Worm (Caenorhabditis elegans) whole organism, L4/young adult: ENCODE results near the gene unc-119.

ENCODE experiments used
- W03F9.2 ChIP-seq: fragments of 150-350 bp; optimal IDR thresholded peaks from 2 replicates; lab custom pipeline; 2014; ENCODE audit warnings: missing biosample characterization, missing genetic modification characterization
- dao-5 ChIP-seq: sonication (generic microtip); optimal IDR thresholded peaks from 2 replicates; lab custom pipeline; 2016; ENCODE audit warnings: missing genotype, missing genetic modification characterization, moderate library complexity, missing compliant biosample characterization
- him-1 ChIP-seq: sonication (generic microtip); optimal IDR thresholded peaks from 2 replicates; lab custom pipeline; 2016; ENCODE audit warnings: missing genotype, missing genetic modification reagents, missing genetic modification characterization, missing compliant biosample characterization

DNA sequence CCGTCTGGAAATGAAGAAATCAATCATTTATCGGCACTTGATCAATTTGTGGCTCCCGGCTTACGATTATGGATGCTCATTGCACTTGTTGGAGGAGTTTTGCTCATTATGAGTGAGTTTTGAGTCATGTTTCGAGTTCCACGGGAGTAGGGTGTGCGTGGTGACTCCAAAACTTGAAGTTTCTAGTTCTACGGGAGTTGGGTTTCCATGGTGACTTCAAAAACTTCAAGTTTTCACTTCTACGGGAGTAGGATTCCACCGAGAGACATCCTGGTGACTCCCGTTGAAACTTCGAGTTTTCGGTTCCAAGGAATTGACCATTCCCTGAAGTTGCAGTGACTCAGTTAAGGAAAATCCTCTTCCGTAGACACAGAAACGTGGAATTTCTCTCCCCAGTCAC, 45.6 kb upstream of the unc-119 start:
- no peak for TF ChIP-seq him-1 (tag; lab: Kevin White, UChicago)
- no peak for TF ChIP-seq W03F9.2 (tag; lab: Kevin White, UChicago)
- no peak for TF ChIP-seq dao-5 (tag; lab: Kevin White, UChicago)
